Fruit fly (Drosophila melanogaster) whole organism: ENCODE results near the gene CG7785.

Experiments used
- CG8478 ChIP-seq: fragments of >200 bp; optimal IDR thresholded peaks from 2 replicates; lab custom pipeline; 2018; ENCODE audit warnings: inconsistent platforms
- Dll ChIP-seq: fragments of >200 bp; optimal IDR thresholded peaks from 2 replicates; lab custom pipeline; 2017
- pan ChIP-seq: fragments of >200 bp; optimal IDR thresholded peaks from 2 replicates; lab custom pipeline; 2017
- psq ChIP-seq: fragments of >200 bp; optimal IDR thresholded peaks from 2 replicates; lab custom pipeline; 2017
- usp ChIP-seq: fragments of >200 bp; optimal IDR thresholded peaks from 2 replicates; lab custom pipeline; 2017; ENCODE audit warnings: missing biosample characterization, missing genetic modification characterization, mixed read lengths

DNA sequence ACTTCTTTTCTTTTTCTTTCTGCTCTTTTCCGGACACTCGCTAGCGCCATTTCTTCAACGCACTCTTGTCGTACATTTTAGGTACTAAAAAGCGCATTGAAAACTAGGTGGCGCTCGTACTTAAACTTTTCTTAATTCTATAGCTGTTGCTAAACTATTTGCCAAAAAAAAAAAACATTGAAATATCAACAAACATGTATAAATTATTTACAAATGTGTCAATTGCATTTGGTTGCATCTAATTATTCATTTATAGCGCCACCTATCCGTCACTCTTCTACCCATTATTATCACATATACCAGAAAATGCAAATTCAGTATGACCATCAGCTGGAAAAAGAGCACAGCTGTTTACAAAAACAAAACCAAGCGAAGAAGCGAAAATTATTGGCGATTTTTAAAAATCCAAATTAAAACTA lies at the start of gene CG7785:
- no peak for TF ChIP-seq Dll (lab: Kevin White, UChicago)
- no peak for TF ChIP-seq psq (lab: Kevin White, UChicago)
- TF ChIP-seq usp = no peak
- TF ChIP-seq CG8478 (lab: Kevin White, UChicago) = no peak
- no peak for TF ChIP-seq pan
